Worm (Caenorhabditis elegans): ENCODE data around the gene sru-29.

ce11 chrV:9789657-9790261 is 21.5 kb upstream of the sru-29 start, which contains the start of gene ztf-7:
- TF ChIP-seq snpc-4 (GFP tag; optimal IDR thresholded peaks at IDR 0.05), result peak; percentile 67
- TF ChIP-seq snpc-4 (tag; optimal IDR thresholded peaks at IDR 0.05), result peak in 3 of 4 experiments; percentile 77 to 87 (median 84)
- no peak for TF ChIP-seq ceh-40 (GFP tag; IDR thresholded peaks at IDR 0.05)
- no peak for TF ChIP-seq snpc-3.4 (tag; optimal IDR thresholded peaks at IDR 0.05)
- peak; percentile 97 for TF ChIP-seq ztf-26 (tag; optimal IDR thresholded peaks at IDR 0.05)

Measured in whole organism, young adult.